Worm (Caenorhabditis elegans) whole organism, L2 larva: ENCODE data around the gene C05D12.7.

ENCODE experiments used
- R02D3.7 ChIP-seq: fragments of 150-350 bp; optimal IDR thresholded peaks from 2 replicates; lab custom pipeline; 2014; ENCODE audit warnings: missing biosample characterization, missing genetic modification characterization
- alr-1 ChIP-seq: fragments of 150-350 bp; optimal IDR thresholded peaks from 2 replicates; lab custom pipeline; 2014; ENCODE audit warnings: missing biosample characterization, missing genetic modification characterization
- egl-27 ChIP-seq: sonication (generic microtip); optimal IDR thresholded peaks from 3 replicates; lab custom pipeline; 2017; ENCODE audit warnings: missing biosample characterization, missing genetic modification reagents, missing genetic modification characterization
- mbf-1 ChIP-seq: sonication (generic microtip); optimal IDR thresholded peaks from 2 replicates; lab custom pipeline; 2017; ENCODE audit warnings: missing biosample characterization, missing genetic modification characterization
- nhr-11 ChIP-seq: fragments of 150-350 bp; optimal IDR thresholded peaks from 2 replicates; lab custom pipeline; 2014; ENCODE audit warnings: missing biosample characterization, missing genetic modification characterization
- nhr-12 ChIP-seq: fragments of 150-350 bp; optimal IDR thresholded peaks from 2 replicates; lab custom pipeline; 2014; ENCODE audit warnings: missing biosample characterization, missing genetic modification characterization
- nhr-237 ChIP-seq: fragments of 150-350 bp; optimal IDR thresholded peaks from 2 replicates; lab custom pipeline; 2014; ENCODE audit warnings: missing biosample characterization, missing genetic modification characterization
- nhr-77 ChIP-seq: fragments of 150-350 bp; optimal IDR thresholded peaks from 2 replicates; lab custom pipeline; 2014; ENCODE audit warnings: missing biosample characterization, missing genetic modification characterization
- snpc-4 ChIP-seq: fragments of 150-350 bp; optimal IDR thresholded peaks from 2 replicates; lab custom pipeline; 2014; ENCODE audit warnings: missing biosample characterization, missing genetic modification characterization
- unc-62 ChIP-seq: fragments of 150-350 bp; optimal IDR thresholded peaks from 2 replicates; lab custom pipeline; 2014; ENCODE audit warnings: missing biosample characterization, missing genetic modification reagents, missing genetic modification characterization

- no peak for TF ChIP-seq unc-62 (GFP tag; lab: Kevin White, UChicago)
- TF ChIP-seq egl-27 (tag; lab: Kevin White, UChicago) = no peak
- TF ChIP-seq R02D3.7 = no peak
- no peak for TF ChIP-seq nhr-11
- no peak for TF ChIP-seq nhr-77 (tag; lab: Kevin White, UChicago)
- TF ChIP-seq alr-1 (tag; lab: Kevin White, UChicago) = no peak
- no peak for TF ChIP-seq snpc-4 (tag; lab: Kevin White, UChicago)
- TF ChIP-seq mbf-1 (tag; lab: Kevin White, UChicago) = no peak
- no peak for TF ChIP-seq nhr-237 (tag; lab: Kevin White, UChicago)
- TF ChIP-seq nhr-12 (tag; lab: Kevin White, UChicago) = no peak
These were observed 22.9 kb upstream of the C05D12.7 start for ce11 chrII:11386950-11387349.
